Worm (Caenorhabditis elegans) whole organism, midembryonic: ENCODE results near the gene K06A9.3.

Source experiments
- T22C8.4 ChIP-seq: fragments of 200-800 bp; sonication (Bioruptor generic); IDR thresholded peaks from 2 replicates; pipeline ENCODE4 v1.3.6; 2022; ENCODE audit warnings: missing genetic modification characterization, missing compliant biosample characterization
- cog-1 ChIP-seq: sonication (generic microtip); optimal IDR thresholded peaks from 2 replicates; lab custom pipeline; 2016; ENCODE audit warnings: missing genetic modification characterization, missing compliant biosample characterization
- flt-1 ChIP-seq: fragments of 200-800 bp; sonication (Bioruptor generic); IDR thresholded peaks from 2 replicates; pipeline ENCODE4 v1.3.6; 2022; ENCODE audit warnings: missing genetic modification characterization, missing compliant biosample characterization
- klf-2 ChIP-seq: fragments of 200-800 bp; sonication (Bioruptor generic); conservative IDR thresholded peaks from 2 replicates; pipeline ENCODE4 v1.3.6; 2022; ENCODE audit warnings: missing genetic modification reagents, missing genetic modification characterization, missing compliant biosample characterization
- med-1 ChIP-seq: sonication (generic microtip); optimal IDR thresholded peaks from 2 replicates; lab custom pipeline; 2017; ENCODE audit warnings: missing genetic modification characterization, mild to moderate bottlenecking, missing compliant biosample characterization, antibody characterized with exemption, missing genetic modification reagents; ENCODE audit not compliant: insufficient read depth
- ref-1 ChIP-seq: fragments of 200-800 bp; sonication (Bioruptor generic); conservative IDR thresholded peaks from 2 replicates; pipeline ENCODE4 v1.3.6; 2022; ENCODE audit warnings: missing genetic modification reagents, missing genetic modification characterization, missing compliant biosample characterization
- tab-1 ChIP-seq: fragments of 200-800 bp; sonication (Bioruptor generic); IDR thresholded peaks from 2 replicates; pipeline ENCODE4 v1.3.6; 2022; ENCODE audit warnings: missing genetic modification characterization, missing compliant biosample characterization
- ztf-23 ChIP-seq: fragments of 200-800 bp; sonication (Bioruptor generic); IDR thresholded peaks from 2 replicates; pipeline ENCODE4 v1.3.6; 2022; ENCODE audit warnings: missing genetic modification reagents, missing genetic modification characterization, missing compliant biosample characterization
- ztf-29 ChIP-seq: fragments of 200-800 bp; sonication (Bioruptor generic); IDR thresholded peaks from 2 replicates; pipeline ENCODE4 v1.3.6; 2022; ENCODE audit warnings: missing genetic modification reagents, missing genetic modification characterization, missing compliant biosample characterization

Gene K06A9.3

ce11 chrX:1485718-1486117, 49.4 kb downstream of the K06A9.3 start, which contains the start of gene D1005.4:
Gene D1005.4, minus strand, starts transcription at chrX:1485818.
- TF ChIP-seq cog-1 (tag; lab: Kevin White, UChicago) (no peak), ztf-29 (GFP tag; lab: Robert Waterston, UW) (no peak), flt-1 (GFP tag; lab: Robert Waterston, UW) (no peak), med-1 (GFP tag; lab: Kevin White, UChicago) (no peak), ref-1 (no peak), T22C8.4 (no peak), klf-2 (no peak), ztf-23 (GFP tag; lab: Robert Waterston, UW) (no peak), tab-1 (no peak)
